Worm (Caenorhabditis elegans) whole organism, L4 larva: ENCODE data around the gene C33B4.5.

Experiments
- D1046.2 ChIP-seq: fragments of 200-800 bp; sonication (Bioruptor generic); IDR thresholded peaks from 2 replicates; pipeline ENCODE4 v1.3.6; 2022; ENCODE audit warnings: missing genetic modification characterization, missing compliant biosample characterization
- F37D6.2 ChIP-seq: sonication (generic microtip); optimal IDR thresholded peaks from 2 replicates; lab custom pipeline; 2016; ENCODE audit warnings: mild to moderate bottlenecking, missing genetic modification characterization, missing compliant biosample characterization
- Y5F2A.4 ChIP-seq: fragments of 200-800 bp; sonication (Bioruptor generic); optimal IDR thresholded peaks from 2 replicates; lab custom pipeline; 2018; ENCODE audit warnings: mild to moderate bottlenecking, missing genetic modification characterization, missing compliant biosample characterization
- ZK546.5 ChIP-seq, 2 experiments: sonication (generic microtip); optimal IDR thresholded peaks; 2 replicates each; lab custom pipeline; 2017; ENCODE audit warnings: missing biosample characterization in 2 of 2, missing genetic modification characterization in 2 of 2
- aha-1 ChIP-seq: fragments of 150-350 bp; peaks from one replicate; lab custom pipeline; 2014; ENCODE audit warnings: missing biosample characterization, missing genetic modification characterization
- arid-1 ChIP-seq: fragments of 200-800 bp; sonication (Bioruptor generic); conservative IDR thresholded peaks from 2 replicates; pipeline ENCODE4 v1.3.6; 2022; ENCODE audit warnings: missing genetic modification reagents, missing genetic modification characterization, missing compliant biosample characterization
- attf-4 ChIP-seq: sonication (generic microtip); optimal IDR thresholded peaks from 3 replicates; lab custom pipeline; 2017; ENCODE audit warnings: missing biosample characterization, missing genetic modification characterization
- ceh-28 ChIP-seq: fragments of 150-350 bp; optimal IDR thresholded peaks from 2 replicates; lab custom pipeline; 2014; ENCODE audit warnings: missing biosample characterization, missing genetic modification reagents, missing genetic modification characterization
- ceh-82 ChIP-seq: sonication (generic microtip); optimal IDR thresholded peaks from 2 replicates; lab custom pipeline; 2017; ENCODE audit warnings: missing biosample characterization, missing genetic modification characterization
- ctbp-1 ChIP-seq: fragments of 200-800 bp; sonication (Bioruptor generic); IDR thresholded peaks from 2 replicates; pipeline ENCODE4 v1.3.6; 2022; ENCODE audit warnings: missing genetic modification reagents, missing genetic modification characterization, missing compliant biosample characterization
- daf-16 ChIP-seq, 3 experiments: sonication (generic microtip); optimal IDR thresholded peaks; 2 replicates each; lab custom pipeline; 2016 to 2017; ENCODE audit warnings: missing genetic modification characterization in 3 of 3, missing genetic modification reagents in 3 of 3, mild to moderate bottlenecking in 2 of 3, missing compliant biosample characterization in 2 of 3, missing biosample characterization in 1 of 3, moderate library complexity in 1 of 3
- dmd-6 ChIP-seq: fragments of 200-800 bp; sonication (Bioruptor generic); IDR thresholded peaks from 2 replicates; pipeline ENCODE4 v1.3.6; 2022; ENCODE audit warnings: missing genetic modification reagents, missing genetic modification characterization, missing compliant biosample characterization
- dmd-9 ChIP-seq: fragments of 200-800 bp; sonication (Bioruptor generic); IDR thresholded peaks from 2 replicates; pipeline ENCODE4 v1.3.6; 2022; ENCODE audit warnings: missing genetic modification reagents, missing genetic modification characterization, missing compliant biosample characterization
- egl-27 ChIP-seq: sonication (generic microtip); optimal IDR thresholded peaks from 3 replicates; lab custom pipeline; 2017; ENCODE audit warnings: missing biosample characterization, missing genetic modification reagents, missing genetic modification characterization
- fkh-10 ChIP-seq: fragments of 150-350 bp; optimal IDR thresholded peaks from 2 replicates; lab custom pipeline; 2014; ENCODE audit warnings: missing biosample characterization, missing genetic modification reagents, missing genetic modification characterization
- gei-8 ChIP-seq: fragments of 200-800 bp; sonication (Bioruptor generic); optimal IDR thresholded peaks from 2 replicates; lab custom pipeline; 2018; ENCODE audit warnings: mild to moderate bottlenecking, missing genetic modification characterization, missing compliant biosample characterization
- hif-1 ChIP-seq, 2 experiments: sonication (generic microtip); optimal IDR thresholded peaks; 2 replicates each; lab custom pipeline; 2016 to 2017; ENCODE audit warnings: missing compliant biosample characterization in 2 of 2, missing genetic modification characterization in 2 of 2, missing genetic modification reagents in 2 of 2, missing genotype in 2 of 2, mild to moderate bottlenecking in 1 of 2
- hmg-1.1 ChIP-seq: fragments of 200-800 bp; sonication (Bioruptor generic); IDR thresholded peaks from 2 replicates; pipeline ENCODE4 v1.3.6; 2022; ENCODE audit warnings: missing genetic modification reagents, missing genetic modification characterization, missing compliant biosample characterization
- lin-1 ChIP-seq: fragments of 200-800 bp; sonication (Bioruptor generic); IDR thresholded peaks from 2 replicates; pipeline ENCODE4 v1.3.6; 2022; ENCODE audit warnings: missing genetic modification reagents, missing genetic modification characterization, missing compliant biosample characterization
- lin-38 ChIP-seq: fragments of 200-800 bp; sonication (Bioruptor generic); IDR thresholded peaks from 2 replicates; pipeline ENCODE4 v1.3.6; 2022; ENCODE audit warnings: missing genetic modification reagents, missing genetic modification characterization, missing compliant biosample characterization
- lin-39 ChIP-seq: fragments of 150-350 bp; optimal IDR thresholded peaks from 2 replicates; lab custom pipeline; 2014; ENCODE audit warnings: missing biosample characterization, missing genetic modification reagents, missing genetic modification characterization
- lir-3 ChIP-seq: sonication (generic microtip); optimal IDR thresholded peaks from 2 replicates; lab custom pipeline; 2016; ENCODE audit warnings: mild to moderate bottlenecking, missing genetic modification characterization, missing compliant biosample characterization
- lsy-2 ChIP-seq, 2 experiments: fragments of 150-350 bp in 1 of 2; sonication (generic microtip) in 1 of 2; optimal IDR thresholded peaks; 2 replicates each; lab custom pipeline; 2014 to 2017; ENCODE audit warnings: missing biosample characterization in 2 of 2, missing genetic modification characterization in 2 of 2
- madf-5 ChIP-seq, 2 experiments: fragments of 200-800 bp; sonication (Bioruptor generic); IDR thresholded peaks; 2 replicates each; pipeline ENCODE4 v1.3.6; 2022; ENCODE audit warnings: missing compliant biosample characterization in 2 of 2, missing genetic modification characterization in 2 of 2
- mes-2 ChIP-seq: sonication (generic microtip); optimal IDR thresholded peaks from 2 replicates; lab custom pipeline; 2016; ENCODE audit warnings: missing genotype, mild to moderate bottlenecking, missing genetic modification characterization, missing compliant biosample characterization; ENCODE audit not compliant: poor library complexity, severe bottlenecking
- nhr-10 ChIP-seq: fragments of 150-350 bp; optimal IDR thresholded peaks from 2 replicates; lab custom pipeline; 2014; ENCODE audit warnings: missing biosample characterization, missing genetic modification characterization
- nhr-102 ChIP-seq: sonication (generic microtip); optimal IDR thresholded peaks from 2 replicates; lab custom pipeline; 2016; ENCODE audit warnings: mild to moderate bottlenecking, missing genetic modification characterization, moderate library complexity, missing compliant biosample characterization
- nhr-11 ChIP-seq: fragments of 150-350 bp; optimal IDR thresholded peaks from 2 replicates; lab custom pipeline; 2014; ENCODE audit warnings: missing biosample characterization, missing genetic modification characterization
- nhr-25 ChIP-seq: sonication (generic microtip); optimal IDR thresholded peaks from 2 replicates; lab custom pipeline; 2017; ENCODE audit warnings: missing genetic modification characterization, mild to moderate bottlenecking, missing compliant biosample characterization, antibody characterized with exemption, moderate library complexity, borderline replicate concordance; ENCODE audit not compliant: insufficient read depth
- nhr-28 ChIP-seq: fragments of 150-350 bp; optimal IDR thresholded peaks from 2 replicates; lab custom pipeline; 2014; ENCODE audit warnings: missing biosample characterization, missing genetic modification characterization
- nhr-42 ChIP-seq: fragments of 200-800 bp; sonication (Bioruptor generic); IDR thresholded peaks from 2 replicates; pipeline ENCODE4 v1.3.6; 2022; ENCODE audit warnings: missing genetic modification characterization, missing compliant biosample characterization
- nhr-6 ChIP-seq: fragments of 150-350 bp; optimal IDR thresholded peaks from 2 replicates; lab custom pipeline; 2014; ENCODE audit warnings: missing biosample characterization, missing genetic modification characterization
- nhr-77 ChIP-seq: fragments of 150-350 bp; optimal IDR thresholded peaks from 2 replicates; lab custom pipeline; 2014; ENCODE audit warnings: missing biosample characterization, missing genetic modification characterization
- pha-4 ChIP-seq, 2 experiments: fragments of 150-350 bp in 1 of 2; fragments of 200-800 bp in 1 of 2; sonication (Bioruptor generic) in 1 of 2; IDR thresholded peaks in 1 of 2; optimal IDR thresholded peaks in 1 of 2; 2 replicates each; pipeline versions ENCODE4 v1.3.6 to Lab custom; 2014 to 2022; ENCODE audit warnings: missing genetic modification characterization in 2 of 2, missing genetic modification reagents in 2 of 2, missing biosample characterization in 1 of 2, missing compliant biosample characterization in 1 of 2
- rbr-2 ChIP-seq: sonication (generic microtip); optimal IDR thresholded peaks from 2 replicates; lab custom pipeline; 2016; ENCODE audit warnings: missing genotype, missing genetic modification characterization, missing compliant biosample characterization
- sdz-12 ChIP-seq: fragments of 200-800 bp; sonication (Bioruptor generic); optimal IDR thresholded peaks from 2 replicates; lab custom pipeline; 2018; ENCODE audit warnings: mild to moderate bottlenecking, missing genetic modification characterization, missing compliant biosample characterization
- set-16 ChIP-seq: fragments of 200-800 bp; sonication (Bioruptor generic); IDR thresholded peaks from 2 replicates; pipeline ENCODE4 v1.3.6; 2022; ENCODE audit warnings: missing genetic modification reagents, missing genetic modification characterization, missing compliant biosample characterization
- snpc-4 ChIP-seq: fragments of 150-350 bp; optimal IDR thresholded peaks from 2 replicates; lab custom pipeline; 2014; ENCODE audit warnings: missing biosample characterization, missing genetic modification characterization
- spr-1 ChIP-seq: sonication (generic microtip); optimal IDR thresholded peaks from 2 replicates; lab custom pipeline; 2016; ENCODE audit warnings: mild to moderate bottlenecking, missing genetic modification characterization, missing compliant biosample characterization
- vab-7 ChIP-seq: fragments of 200-800 bp; sonication (Bioruptor generic); IDR thresholded peaks from 2 replicates; pipeline ENCODE4 v1.3.6; 2022; ENCODE audit warnings: missing genetic modification reagents, missing genetic modification characterization, missing compliant biosample characterization
- zag-1 ChIP-seq: fragments of 150-350 bp; optimal IDR thresholded peaks from 2 replicates; lab custom pipeline; 2014; ENCODE audit warnings: missing biosample characterization, missing genetic modification characterization
- zfp-3 ChIP-seq: fragments of 200-800 bp; sonication (Bioruptor generic); conservative IDR thresholded peaks from 2 replicates; pipeline ENCODE4 v1.3.6; 2022; ENCODE audit warnings: missing genetic modification reagents, missing genetic modification characterization, missing compliant biosample characterization
- zip-2 ChIP-seq: fragments of 150-350 bp; optimal IDR thresholded peaks from 2 replicates; lab custom pipeline; 2014; ENCODE audit warnings: missing biosample characterization, missing genetic modification characterization
- ztf-11 ChIP-seq: fragments of 150-350 bp; optimal IDR thresholded peaks from 2 replicates; lab custom pipeline; 2014; ENCODE audit warnings: missing biosample characterization, missing genetic modification characterization
- ztf-7 ChIP-seq: fragments of 150-350 bp; optimal IDR thresholded peaks from 2 replicates; lab custom pipeline; 2014; ENCODE audit warnings: missing biosample characterization, missing genetic modification characterization

Gene C33B4.5

DNA sequence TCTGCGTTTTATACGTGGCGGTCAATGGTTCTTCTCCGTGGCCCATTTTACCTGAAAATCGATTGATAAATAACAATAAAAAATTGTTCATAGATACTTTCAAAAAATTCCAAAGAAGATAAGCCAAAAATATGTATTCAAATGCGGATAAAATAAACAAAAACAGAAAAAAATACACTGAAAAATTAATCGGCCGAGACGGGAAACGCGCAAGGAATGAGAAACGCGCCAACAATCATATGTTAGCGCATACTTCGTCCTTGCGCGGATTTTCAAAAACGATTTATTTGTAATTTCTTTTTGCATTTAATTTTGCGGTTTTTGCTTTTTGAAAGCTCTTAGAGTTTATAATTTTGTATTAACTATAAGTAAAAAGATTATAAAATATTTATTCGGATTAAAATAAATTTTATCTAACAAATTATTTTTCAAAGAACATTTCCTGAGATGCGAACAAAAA is 37.5 kb upstream of the C33B4.5 start, which contains the start of gene nduf-11 (continued):
- TF ChIP-seq hmg-1.1 (GFP tag; lab: Robert Waterston, UW), result peak; percentile 61
- TF ChIP-seq aha-1 (tag; lab: Kevin White, UChicago), result peak; percentile 96
- peak; percentile 62; the same call in 1 of the 2 replicates for TF ChIP-seq ctbp-1 (GFP tag; lab: Robert Waterston, UW)
- no peak for TF ChIP-seq vab-7 (GFP tag; lab: Robert Waterston, UW)
- no peak for TF ChIP-seq lin-1
- TF ChIP-seq ceh-82, result no peak
- no peak for TF ChIP-seq lin-39 (tag; lab: Kevin White, UChicago)
- TF ChIP-seq dmd-9, result no peak
- no peak for TF ChIP-seq arid-1 (GFP tag; lab: Robert Waterston, UW)
- TF ChIP-seq nhr-77 (tag; lab: Kevin White, UChicago), result peak; percentile 76
- peak; percentile 63 for TF ChIP-seq dmd-6 (GFP tag; lab: Robert Waterston, UW)
- peak; percentile 90 for TF ChIP-seq lin-38 (GFP tag; lab: Robert Waterston, UW)
- peak; percentile 75 for TF ChIP-seq nhr-6 (tag; lab: Kevin White, UChicago)
- TF ChIP-seq rbr-2, result peak; percentile 77
- TF ChIP-seq spr-1 (tag; lab: Kevin White, UChicago), result peak; percentile 56
- no peak for TF ChIP-seq nhr-25 (tag; lab: Kevin White, UChicago)
- TF ChIP-seq lir-3 (tag; lab: Kevin White, UChicago), result no peak
- TF ChIP-seq nhr-10 (tag; lab: Kevin White, UChicago), result no peak
- no peak for TF ChIP-seq madf-5 (GFP tag; IDR thresholded peaks at IDR 0.05; lab: Robert Waterston, UW)
- TF ChIP-seq fkh-10 (GFP tag; lab: Kevin White, UChicago), result peak; percentile 29
- TF ChIP-seq zip-2 (tag; lab: Kevin White, UChicago), result peak; percentile 47
- TF ChIP-seq gei-8 (GFP tag; lab: Kevin White, UChicago), result no peak
- no peak for TF ChIP-seq snpc-4 (tag; lab: Kevin White, UChicago)
- peak; percentile 58; the same call in 1 of the 2 replicates for TF ChIP-seq zfp-3 (GFP tag; lab: Robert Waterston, UW)
- TF ChIP-seq ztf-7 (tag; lab: Kevin White, UChicago), result peak; percentile 48
- TF ChIP-seq attf-4, result no peak
- no peak for TF ChIP-seq set-16 (GFP tag; lab: Robert Waterston, UW)
- no peak for TF ChIP-seq sdz-12 (GFP tag; lab: Kevin White, UChicago)
- TF ChIP-seq nhr-42 (GFP tag; lab: Robert Waterston, UW), result peak; percentile 25; the same call in 1 of the 2 replicates
- peak; percentile 51 for TF ChIP-seq nhr-28 (tag; lab: Kevin White, UChicago)
- no peak for TF ChIP-seq ztf-11 (tag; lab: Kevin White, UChicago)
- peak; percentile 89 for TF ChIP-seq nhr-102
- TF ChIP-seq lsy-2 (tag; optimal IDR thresholded peaks at IDR 0.05; lab: Kevin White, UChicago), result peak; percentile 6 to 92
- TF ChIP-seq egl-27 (tag; lab: Kevin White, UChicago), result no peak
- TF ChIP-seq F37D6.2 (tag; lab: Kevin White, UChicago), result peak; percentile 68
- TF ChIP-seq D1046.2 (GFP tag; lab: Robert Waterston, UW), result no peak
- no peak for TF ChIP-seq ceh-28 (tag; lab: Kevin White, UChicago)
- no peak for TF ChIP-seq Y5F2A.4 (GFP tag; lab: Kevin White, UChicago)
- peak; percentile 86 for TF ChIP-seq mes-2 (tag; lab: Kevin White, UChicago)
- no peak for TF ChIP-seq ZK546.5 (tag; optimal IDR thresholded peaks at IDR 0.05; lab: Kevin White, UChicago)
- peak in 1 of 2 experiments; percentile 42 for TF ChIP-seq hif-1 (tag; optimal IDR thresholded peaks at IDR 0.05; lab: Kevin White, UChicago)
- TF ChIP-seq pha-4 (GFP tag; IDR thresholded peaks at IDR 0.05; lab: Robert Waterston, UW), result peak; percentile 77; the same call in 1 of the 2 replicates
- TF ChIP-seq pha-4 (tag; optimal IDR thresholded peaks at IDR 0.05; lab: Kevin White, UChicago), result peak; percentile 64
- peak in 1 of 2 experiments; percentile 57 for TF ChIP-seq daf-16 (GFP tag; optimal IDR thresholded peaks at IDR 0.05; lab: Kevin White, UChicago)
- TF ChIP-seq daf-16 (tag; optimal IDR thresholded peaks at IDR 0.05; lab: Kevin White, UChicago), result peak; percentile 63
- TF ChIP-seq zag-1, result no peak
- peak; percentile 53 for TF ChIP-seq nhr-11 (tag; lab: Kevin White, UChicago)
